Fruit fly (Drosophila melanogaster): ENCODE measurements around the gene Vps16A.
A peak's percentile ranks its signal among the peaks of the same experiment; 100 is the strongest.

The Vps16A gene

dm6 chr3R:9237268-9238091 lies 29.3 kb upstream of the Vps16A start, which contains the start of gene pum (continued):
- TF ChIP-seq cas (GFP tag; IDR thresholded peaks at IDR 0.05): no peak; the same call in 1 of the 2 replicates
- no peak for TF ChIP-seq B-H1 (GFP tag; IDR thresholded peaks at IDR 0.05)
- TF ChIP-seq CG14441 (GFP tag; IDR thresholded peaks at IDR 0.05): no peak
- no peak for TF ChIP-seq gsb (GFP tag; IDR thresholded peaks at IDR 0.05)
- TF ChIP-seq NfI (GFP tag; optimal IDR thresholded peaks at IDR 0.05): no peak
- peak; percentile 33 for TF ChIP-seq Hmr (GFP tag; optimal IDR thresholded peaks at IDR 0.05)
- no peak for TF ChIP-seq Myb (GFP tag; optimal IDR thresholded peaks at IDR 0.05)
- TF ChIP-seq dm (GFP tag; optimal IDR thresholded peaks at IDR 0.05): peak; percentile 75
- no peak for TF ChIP-seq CG7357 (GFP tag; IDR thresholded peaks at IDR 0.05)
- TF ChIP-seq CG11398 (GFP tag; optimal IDR thresholded peaks at IDR 0.05): no peak
- no peak for TF ChIP-seq Ets65A (GFP tag)
- no peak for TF ChIP-seq CG12219 (GFP tag; optimal IDR thresholded peaks at IDR 0.05)
- peak; percentile 86 for TF ChIP-seq CG17829 (tag; optimal IDR thresholded peaks at IDR 0.05)
- TF ChIP-seq MTF-1 (GFP tag; optimal IDR thresholded peaks at IDR 0.05; ENCODE audit: borderline replicate concordance): no peak
- TF ChIP-seq CG15073 (GFP tag; optimal IDR thresholded peaks at IDR 0.05): no peak
- peak; percentile 47; the same call in 1 of the 3 replicates for TF ChIP-seq dysf (GFP tag; IDR thresholded peaks at IDR 0.05)
- TF ChIP-seq CG15269 (tag; optimal IDR thresholded peaks at IDR 0.05): peak; percentile 39
- TF ChIP-seq Max (GFP tag; optimal IDR thresholded peaks at IDR 0.05): peak; percentile 44
- no peak for TF ChIP-seq Jarid2 (GFP tag; optimal IDR thresholded peaks at IDR 0.05)
- no peak for TF ChIP-seq ci (GFP tag; IDR thresholded peaks at IDR 0.05)
- TF ChIP-seq CG10274 (GFP tag; optimal IDR thresholded peaks at IDR 0.05): no peak
- no peak for TF ChIP-seq Aef1 (GFP tag; IDR thresholded peaks at IDR 0.05)
- TF ChIP-seq CG14860 (GFP tag; IDR thresholded peaks at IDR 0.05; ENCODE audit: partially characterized antibody): no peak
- peak; percentile 41 for TF ChIP-seq esg (GFP tag; conservative IDR thresholded peaks at IDR 0.05)
- TF ChIP-seq CG9876 (GFP tag; optimal IDR thresholded peaks at IDR 0.05): no peak
- TF ChIP-seq Ptx1 (GFP tag; IDR thresholded peaks at IDR 0.05): peak; percentile 76
- no peak for TF ChIP-seq pita (GFP tag; optimal IDR thresholded peaks at IDR 0.05)
- TF ChIP-seq chif (GFP tag; optimal IDR thresholded peaks at IDR 0.05): no peak
- TF ChIP-seq CG4730 (GFP tag; IDR thresholded peaks at IDR 0.05): no peak
- TF ChIP-seq HLH54F (GFP tag; optimal IDR thresholded peaks at IDR 0.05): no peak
- peak; percentile 53 for TF ChIP-seq Blimp-1 (GFP tag; optimal IDR thresholded peaks at IDR 0.05)
- no peak for TF ChIP-seq tup (GFP tag; optimal IDR thresholded peaks at IDR 0.05)
- no peak for TF ChIP-seq z (GFP tag; IDR thresholded peaks at IDR 0.05)
- TF ChIP-seq hb (GFP tag; IDR thresholded peaks at IDR 0.05; ENCODE audit: partially characterized antibody): no peak
- TF ChIP-seq vvl (GFP tag; IDR thresholded peaks at IDR 0.05): peak; percentile 55
- TF ChIP-seq tll (GFP tag; optimal IDR thresholded peaks at IDR 0.05): no peak
- no peak for TF ChIP-seq Awh (GFP tag; IDR thresholded peaks at IDR 0.05)
- no peak for TF ChIP-seq eyg (GFP tag; optimal IDR thresholded peaks at IDR 0.05)
- no peak for TF ChIP-seq zen2 (GFP tag; IDR thresholded peaks at IDR 0.05; ENCODE audit: partially characterized antibody)
- no peak for TF ChIP-seq CG2202 (tag; optimal IDR thresholded peaks at IDR 0.05)
- TF ChIP-seq Camta (GFP tag; optimal IDR thresholded peaks at IDR 0.05): no peak
- no peak for TF ChIP-seq CG5180 (GFP tag; optimal IDR thresholded peaks at IDR 0.05)
- TF ChIP-seq TFAM (GFP tag; optimal IDR thresholded peaks at IDR 0.05): no peak
- TF ChIP-seq CG12744 (GFP tag; optimal IDR thresholded peaks at IDR 0.05): no peak
- peak; percentile 97 for TF ChIP-seq CG17385 (GFP tag; optimal IDR thresholded peaks at IDR 0.05)
- TF ChIP-seq dati (GFP tag; IDR thresholded peaks at IDR 0.05): no peak
- TF ChIP-seq ac (GFP tag; optimal IDR thresholded peaks at IDR 0.05): no peak
- no peak for TF ChIP-seq CG5245 (GFP tag; optimal IDR thresholded peaks at IDR 0.05)
- TF ChIP-seq Optix (GFP tag; IDR thresholded peaks at IDR 0.05): no peak
- TF ChIP-seq Xrp1 (GFP tag; IDR thresholded peaks at IDR 0.05): peak; percentile 36; the same call in 1 of the 2 replicates
